Worm (Caenorhabditis elegans): ENCODE measurements around the gene F16G10.5.

ce11 chrII:2352546-2352945, 14.6 kb upstream of the F16G10.5 start, which contains the start of gene F43C11.10:
- TF ChIP-seq nhr-11 (tag; optimal IDR thresholded peaks at IDR 0.05) (no peak), nhr-76 (tag; optimal IDR thresholded peaks at IDR 0.05) (no peak), R02D3.7 (tag; optimal IDR thresholded peaks at IDR 0.05) (no peak), nhr-28 (tag; optimal IDR thresholded peaks at IDR 0.05) (no peak), zag-1 (tag; optimal IDR thresholded peaks at IDR 0.05) (no peak), elt-1 (tag; optimal IDR thresholded peaks at IDR 0.05) (no peak), sea-2 (GFP tag; optimal IDR thresholded peaks at IDR 0.05) (no peak), aly-2 (tag; optimal IDR thresholded peaks at IDR 0.05) (no peak), ztf-11 (tag; optimal IDR thresholded peaks at IDR 0.05) (no peak), snpc-4 (tag; optimal IDR thresholded peaks at IDR 0.05) (no peak), mml-1 (tag; optimal IDR thresholded peaks at IDR 0.05) (no peak), nhr-23 (tag; optimal IDR thresholded peaks at IDR 0.05) (no peak), daf-12 (tag; optimal IDR thresholded peaks at IDR 0.05) (no peak)

Measured in whole organism, L3 larva.